Worm (Caenorhabditis elegans): ENCODE data around the gene Y41C4A.6.

DNA sequence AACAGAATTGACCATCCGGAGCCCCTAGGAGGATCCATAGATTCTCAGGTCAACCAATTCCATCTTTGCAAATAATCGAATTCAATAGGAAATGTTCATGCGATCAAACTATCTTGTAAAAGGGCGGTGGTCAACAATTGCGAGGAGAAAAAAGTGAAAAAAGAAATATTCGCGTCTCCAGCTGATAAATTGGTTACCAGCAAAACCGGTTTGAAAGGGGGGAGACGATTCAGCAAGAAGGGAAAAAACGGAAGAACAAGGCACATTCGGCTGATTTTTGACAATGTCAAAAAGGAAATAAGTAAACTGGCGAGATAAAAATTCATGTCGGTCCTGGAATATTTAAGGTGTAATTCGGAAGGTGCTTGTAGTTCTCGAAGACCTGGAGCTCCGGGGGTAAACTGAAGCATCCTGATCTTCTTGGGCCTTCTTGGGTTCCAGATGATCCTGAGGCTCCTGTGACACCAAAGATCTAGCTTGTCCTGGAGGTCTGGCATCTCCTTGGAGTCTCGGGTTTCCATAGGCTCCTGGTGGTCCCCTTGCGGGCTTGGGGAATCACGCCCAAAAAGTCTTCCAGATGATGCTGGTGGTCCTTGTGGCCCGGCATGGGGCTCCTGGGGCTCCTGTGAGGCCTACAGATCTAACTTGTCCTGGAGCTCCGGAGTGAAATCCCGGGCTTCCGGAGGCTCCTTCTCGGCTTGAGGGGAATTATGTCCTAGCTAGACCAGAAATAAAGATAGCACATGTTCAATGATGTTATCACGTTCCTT lies 6.8 kb downstream of the Y41C4A.6 start:
- TF ChIP-seq W03F9.2 (tag; optimal IDR thresholded peaks at IDR 0.05) = no peak
- no peak for TF ChIP-seq him-1 (tag; optimal IDR thresholded peaks at IDR 0.05)
- no peak for TF ChIP-seq dao-5 (tag; optimal IDR thresholded peaks at IDR 0.05)
